Fruit fly (Drosophila melanogaster) whole organism, prepupa: ENCODE data around the gene Dap160.

Experiments used
- Blimp-1 ChIP-seq: fragments of 200-800 bp; sonication (Bioruptor generic); optimal IDR thresholded peaks from 3 replicates; lab custom pipeline; 2017; ENCODE audit warnings: missing biosample characterization, missing genetic modification characterization, mild to moderate bottlenecking, moderate library complexity, missing genetic modification reagents
- CG10631 ChIP-seq: fragments of 200-800 bp; sonication (Bioruptor generic); optimal IDR thresholded peaks from 2 replicates; lab custom pipeline; 2016; ENCODE audit warnings: missing biosample characterization, missing genetic modification characterization
- CG10669 ChIP-seq: fragments of 200-800 bp; sonication (Bioruptor generic); optimal IDR thresholded peaks from 3 replicates; lab custom pipeline; 2018; ENCODE audit warnings: missing biosample characterization, mild to moderate bottlenecking, missing genetic modification characterization, moderate library complexity
- CG11294 ChIP-seq: fragments of 200-800 bp; sonication (Bioruptor generic); IDR thresholded peaks from 2 replicates; pipeline ENCODE4 v1.3.6; 2022; ENCODE audit warnings: missing biosample characterization, missing genetic modification characterization
- CG11762 ChIP-seq: fragments of 200-800 bp; sonication (Bioruptor generic); optimal IDR thresholded peaks from 3 replicates; lab custom pipeline; 2016; ENCODE audit warnings: missing biosample characterization, missing genetic modification characterization; ENCODE audit not compliant: insufficient read depth
- CG15336 ChIP-seq: fragments of 200-800 bp; sonication (Bioruptor generic); IDR thresholded peaks from 2 replicates; pipeline ENCODE4 v1.3.6; 2022; ENCODE audit warnings: missing biosample characterization, missing genetic modification characterization
- CG1621 ChIP-seq: fragments of 200-800 bp; sonication (Bioruptor generic); optimal IDR thresholded peaks from 3 replicates; lab custom pipeline; 2018; ENCODE audit warnings: missing biosample characterization, mild to moderate bottlenecking, missing genetic modification characterization
- CG32006 ChIP-seq: fragments of 200-800 bp; sonication (Bioruptor generic); optimal IDR thresholded peaks from 3 replicates; lab custom pipeline; 2017; ENCODE audit warnings: missing biosample characterization, mild to moderate bottlenecking, missing genetic modification characterization
- CG34406 ChIP-seq: fragments of 200-800 bp; sonication (Bioruptor generic); optimal IDR thresholded peaks from 3 replicates; lab custom pipeline; 2016; ENCODE audit warnings: missing biosample characterization, missing genetic modification characterization
- CG3919 ChIP-seq: fragments of 200-800 bp; sonication (Bioruptor generic); optimal IDR thresholded peaks from 3 replicates; lab custom pipeline; 2016; ENCODE audit warnings: missing biosample characterization, missing genetic modification characterization
- CG4318 ChIP-seq: fragments of 200-800 bp; sonication (Bioruptor generic); optimal IDR thresholded peaks from 3 replicates; lab custom pipeline; 2017; ENCODE audit warnings: missing biosample characterization, mild to moderate bottlenecking, missing genetic modification characterization
- CG6792 ChIP-seq: fragments of 200-800 bp; sonication (Bioruptor generic); optimal IDR thresholded peaks from 3 replicates; lab custom pipeline; 2016; ENCODE audit warnings: missing biosample characterization, missing genetic modification characterization
- CG6808 ChIP-seq: fragments of 200-800 bp; sonication (Bioruptor generic); optimal IDR thresholded peaks from 3 replicates; lab custom pipeline; 2017; ENCODE audit warnings: missing biosample characterization, missing genetic modification characterization, mild to moderate bottlenecking, moderate library complexity, missing genetic modification reagents
- CG8119 ChIP-seq: fragments of 200-800 bp; sonication (Bioruptor generic); IDR thresholded peaks from 3 replicates; pipeline ENCODE4 v1.3.6; 2022; ENCODE audit warnings: missing biosample characterization, missing genetic modification characterization
- CG8632 ChIP-seq: fragments of 200-800 bp; sonication (Bioruptor generic); optimal IDR thresholded peaks from 3 replicates; lab custom pipeline; 2016; ENCODE audit warnings: missing biosample characterization, missing genetic modification characterization
- CG9139 ChIP-seq: fragments of 200-800 bp; sonication (Bioruptor generic); optimal IDR thresholded peaks from 3 replicates; lab custom pipeline; 2017; ENCODE audit warnings: missing biosample characterization, mild to moderate bottlenecking, missing genetic modification characterization
- Eip75B ChIP-seq: fragments of 200-800 bp; sonication (Bioruptor generic); optimal IDR thresholded peaks from 3 replicates; lab custom pipeline; 2016; ENCODE audit warnings: missing biosample characterization, missing genetic modification characterization
- Eip93F ChIP-seq: fragments of 200-800 bp; sonication (Bioruptor generic); optimal IDR thresholded peaks from 2 replicates; lab custom pipeline; 2016; ENCODE audit warnings: missing biosample characterization, mild to moderate bottlenecking, missing genetic modification characterization
- Ets96B ChIP-seq: fragments of 200-800 bp; optimal IDR thresholded peaks from 2 replicates; lab custom pipeline; 2019; ENCODE audit warnings: missing biosample characterization, mild to moderate bottlenecking, missing genetic modification characterization, moderate library complexity
- Gug ChIP-seq: fragments of 200-800 bp; sonication (Bioruptor generic); IDR thresholded peaks from 2 replicates; pipeline ENCODE4 v1.3.6; 2022; ENCODE audit warnings: missing biosample characterization, missing genetic modification characterization
- Hr38 ChIP-seq: sonication (Bioruptor generic); optimal IDR thresholded peaks from 2 replicates; lab custom pipeline; 2016; ENCODE audit warnings: missing biosample characterization, missing genetic modification characterization
- Hr39 ChIP-seq: fragments of 200-800 bp; sonication (Bioruptor generic); optimal IDR thresholded peaks from 2 replicates; lab custom pipeline; 2016; ENCODE audit warnings: missing biosample characterization, missing genetic modification characterization
- Hr4 ChIP-seq: fragments of 200-800 bp; sonication (Bioruptor generic); optimal IDR thresholded peaks from 3 replicates; lab custom pipeline; 2016; ENCODE audit warnings: missing biosample characterization, missing genetic modification characterization
- Lpt ChIP-seq: fragments of 200-800 bp; sonication (Bioruptor generic); optimal IDR thresholded peaks from 3 replicates; lab custom pipeline; 2016; ENCODE audit warnings: missing biosample characterization, missing genetic modification characterization
- Met ChIP-seq: fragments of 200-800 bp; sonication (Bioruptor generic); optimal IDR thresholded peaks from 3 replicates; lab custom pipeline; 2016; ENCODE audit warnings: missing biosample characterization, missing genetic modification characterization
- Smox ChIP-seq: fragments of 200-800 bp; sonication (Bioruptor generic); optimal IDR thresholded peaks from 3 replicates; lab custom pipeline; 2016; ENCODE audit warnings: missing biosample characterization, missing genetic modification characterization
- Sox102F ChIP-seq: fragments of 200-800 bp; sonication (Bioruptor generic); optimal IDR thresholded peaks from 2 replicates; lab custom pipeline; 2016; ENCODE audit warnings: missing biosample characterization, mild to moderate bottlenecking, missing genetic modification characterization
- Sox15 ChIP-seq: fragments of 200-800 bp; sonication (Bioruptor generic); optimal IDR thresholded peaks from 3 replicates; lab custom pipeline; 2016; ENCODE audit warnings: missing biosample characterization, missing genetic modification characterization
- achi ChIP-seq: fragments of 200-800 bp; sonication (Bioruptor generic); optimal IDR thresholded peaks from 3 replicates; lab custom pipeline; 2016; ENCODE audit warnings: missing biosample characterization, missing genetic modification characterization
- acj6 ChIP-seq: fragments of 200-800 bp; sonication (Bioruptor generic); optimal IDR thresholded peaks from 3 replicates; lab custom pipeline; 2016; ENCODE audit warnings: missing biosample characterization, missing genetic modification characterization
- cyc ChIP-seq: fragments of 200-800 bp; sonication (Bioruptor generic); optimal IDR thresholded peaks from 3 replicates; lab custom pipeline; 2016; ENCODE audit warnings: missing biosample characterization, missing genetic modification characterization
- dac ChIP-seq: fragments of 200-800 bp; sonication (Bioruptor generic); optimal IDR thresholded peaks from 2 replicates; lab custom pipeline; 2017; ENCODE audit warnings: missing biosample characterization, mild to moderate bottlenecking, missing genetic modification characterization
- eg ChIP-seq: fragments of 200-800 bp; sonication (Bioruptor generic); IDR thresholded peaks from 3 replicates; pipeline ENCODE4 v1.3.6; 2022; ENCODE audit warnings: missing biosample characterization, missing genetic modification characterization
- esn ChIP-seq: fragments of 200-800 bp; sonication (Bioruptor generic); optimal IDR thresholded peaks from 2 replicates; lab custom pipeline; 2016; ENCODE audit warnings: missing biosample characterization, mild to moderate bottlenecking, missing genetic modification characterization, moderate library complexity
- fd59A ChIP-seq: fragments of 200-800 bp; sonication (Bioruptor generic); optimal IDR thresholded peaks from 2 replicates; lab custom pipeline; 2017; ENCODE audit warnings: missing biosample characterization, mild to moderate bottlenecking, missing genetic modification characterization, missing genetic modification reagents
- fd85E ChIP-seq: fragments of 200-800 bp; sonication (Bioruptor generic); optimal IDR thresholded peaks from 3 replicates; lab custom pipeline; 2016; ENCODE audit warnings: missing biosample characterization, missing genetic modification characterization
- fkh ChIP-seq: fragments of 200-800 bp; sonication (Bioruptor generic); optimal IDR thresholded peaks from 3 replicates; lab custom pipeline; 2017; ENCODE audit warnings: missing biosample characterization, mild to moderate bottlenecking, missing genetic modification characterization, moderate library complexity
- lz ChIP-seq: fragments of 200-800 bp; sonication (Bioruptor generic); optimal IDR thresholded peaks from 3 replicates; lab custom pipeline; 2016; ENCODE audit warnings: missing biosample characterization, missing genetic modification characterization
- net ChIP-seq: fragments of 200-800 bp; sonication (Bioruptor generic); optimal IDR thresholded peaks from 3 replicates; lab custom pipeline; 2016; ENCODE audit warnings: missing biosample characterization, missing genetic modification characterization
- pdm3 ChIP-seq: fragments of 200-800 bp; sonication (Bioruptor generic); optimal IDR thresholded peaks from 3 replicates; lab custom pipeline; 2016; ENCODE audit warnings: missing biosample characterization, missing genetic modification characterization
- spab ChIP-seq: fragments of 200-800 bp; sonication (Bioruptor generic); optimal IDR thresholded peaks from 2 replicates; lab custom pipeline; 2017; ENCODE audit warnings: missing biosample characterization, mild to moderate bottlenecking, missing genetic modification characterization, missing genetic modification reagents
- vri ChIP-seq: fragments of 200-800 bp; sonication (Bioruptor generic); optimal IDR thresholded peaks from 3 replicates; lab custom pipeline; 2016; ENCODE audit warnings: missing biosample characterization, mild to moderate bottlenecking, missing genetic modification characterization

Gene Dap160

DNA sequence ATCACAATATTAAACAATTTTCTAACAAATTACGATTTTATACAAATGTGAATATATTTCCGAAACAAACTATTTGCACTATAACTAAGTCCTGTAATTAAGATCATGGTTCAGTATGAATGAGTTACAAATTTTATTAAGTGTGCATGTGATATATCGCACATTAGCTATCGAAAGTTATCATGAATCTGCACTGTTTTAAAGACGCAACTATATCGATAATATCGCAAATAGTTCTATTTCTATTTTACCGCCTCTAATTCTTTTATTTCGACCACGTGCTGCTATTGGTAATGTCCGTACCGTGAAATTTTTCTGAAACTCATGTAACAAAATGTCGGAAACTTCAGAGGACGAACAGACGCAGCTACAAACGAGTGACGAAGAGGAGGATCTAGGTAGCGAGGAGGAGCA, 832 bp upstream of the Dap160 start, which contains the start of gene pths (continued):
- TF ChIP-seq CG3919 (no peak), Eip93F (no peak), acj6 (no peak), spab (GFP tag; lab: Kevin White, UChicago) (no peak), Hr38 (GFP tag; lab: Kevin White, UChicago) (no peak), esn (GFP tag; lab: Kevin White, UChicago) (peak; percentile 26), Met (GFP tag; lab: Kevin White, UChicago) (no peak), Smox (GFP tag; lab: Kevin White, UChicago) (no peak), CG9139 (GFP tag; lab: Kevin White, UChicago) (no peak), CG8119 (GFP tag; lab: Robert Waterston, UW) (no peak), Sox102F (no peak), Gug (GFP tag; lab: Robert Waterston, UW) (no peak), CG11762 (GFP tag; lab: Kevin White, UChicago) (no peak), Lpt (GFP tag; lab: Kevin White, UChicago) (no peak), CG6792 (GFP tag; lab: Kevin White, UChicago) (no peak), Sox15 (GFP tag; lab: Kevin White, UChicago) (peak; percentile 22), CG6808 (GFP tag; lab: Kevin White, UChicago) (no peak), CG32006 (GFP tag; lab: Kevin White, UChicago) (no peak), CG15336 (no peak), vri (GFP tag; lab: Kevin White, UChicago) (no peak), CG8632 (no peak), CG1621 (tag; lab: Kevin White, UChicago) (no peak), Eip75B (GFP tag; lab: Kevin White, UChicago) (no peak), Hr4 (GFP tag; lab: Kevin White, UChicago) (no peak), lz (GFP tag; lab: Kevin White, UChicago) (peak; percentile 16), CG34406 (GFP tag; lab: Kevin White, UChicago) (no peak), cyc (peak; percentile 44)

DNA sequence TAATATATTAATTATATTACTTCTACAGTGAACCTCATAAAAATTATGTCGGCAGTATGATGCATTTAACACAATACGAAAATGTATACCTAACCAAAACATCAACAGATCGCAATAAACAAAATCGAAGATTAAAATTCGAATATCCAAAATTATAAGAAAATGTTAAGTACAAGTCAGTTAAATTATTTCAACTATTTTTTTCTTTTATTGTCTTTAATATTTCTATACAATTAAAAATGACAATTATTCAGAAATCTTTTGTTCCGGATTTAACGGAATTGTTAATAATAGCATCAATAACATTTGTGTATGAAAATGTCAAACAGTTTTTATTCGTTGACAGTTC, 328 bp upstream of the Dap160 start:
- no peak for TF ChIP-seq net (GFP tag; lab: Kevin White, UChicago)
- no peak for TF ChIP-seq Sox102F
- TF ChIP-seq fd59A (GFP tag; lab: Kevin White, UChicago) = no peak
- TF ChIP-seq CG11294 = no peak
- TF ChIP-seq CG10669 (GFP tag; lab: Kevin White, UChicago) = no peak
- TF ChIP-seq Eip93F = no peak
- no peak for TF ChIP-seq CG9139 (GFP tag; lab: Kevin White, UChicago)
- no peak for TF ChIP-seq CG6808 (GFP tag; lab: Kevin White, UChicago)
- no peak for TF ChIP-seq pdm3
- TF ChIP-seq cyc = no peak
- TF ChIP-seq CG8119 (GFP tag; lab: Robert Waterston, UW) = no peak
- TF ChIP-seq Eip75B (GFP tag; lab: Kevin White, UChicago) = no peak
- no peak for TF ChIP-seq CG10631 (GFP tag; lab: Kevin White, UChicago)
- TF ChIP-seq Hr38 (GFP tag; lab: Kevin White, UChicago) = no peak
- TF ChIP-seq achi (GFP tag; lab: Kevin White, UChicago) = no peak
- no peak for TF ChIP-seq eg
- no peak for TF ChIP-seq Ets96B (tag; lab: Kevin White, UChicago)
- no peak for TF ChIP-seq fd85E
- no peak for TF ChIP-seq CG1621 (tag; lab: Kevin White, UChicago)
- no peak for TF ChIP-seq fkh (GFP tag; lab: Kevin White, UChicago)

DNA sequence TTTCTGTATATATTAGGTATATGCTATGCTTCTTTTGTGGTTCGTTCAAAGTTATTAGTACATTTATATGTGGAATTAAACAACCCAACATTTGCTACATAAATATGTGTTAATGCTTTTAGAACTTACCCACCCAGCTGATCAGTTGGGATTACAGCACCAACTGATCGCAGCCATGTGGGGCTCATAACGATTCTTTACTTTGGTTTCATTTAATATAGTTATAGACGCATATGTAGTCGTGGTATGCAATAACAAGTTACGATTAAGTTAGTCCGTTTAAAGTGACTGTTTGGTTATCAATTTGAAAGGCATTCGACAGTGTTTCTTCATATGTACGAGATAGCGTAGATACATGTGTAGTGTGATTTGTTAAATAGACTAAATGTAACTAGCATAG, 6.4 kb downstream of the Dap160 start:
- TF ChIP-seq CG4318 (GFP tag; lab: Kevin White, UChicago) = no peak
- no peak for TF ChIP-seq Blimp-1
- TF ChIP-seq CG3919 = no peak
- TF ChIP-seq dac (GFP tag; lab: Kevin White, UChicago) = no peak
- TF ChIP-seq Hr39 (GFP tag; lab: Kevin White, UChicago) = no peak
- no peak for TF ChIP-seq CG8119 (GFP tag; lab: Robert Waterston, UW)
